Worm (Caenorhabditis elegans) whole organism, L4/young adult: Measurements from ENCODE around the gene Y43F8C.23.
"Not testable (repeated sequence)": the region's sequence is repeated elsewhere in the genome, so short reads cannot be mapped to it uniquely, and the experiment has no call there.

Experiments
- W03F9.2 ChIP-seq: fragments of 150-350 bp; optimal IDR thresholded peaks from 2 replicates; lab custom pipeline; 2014; ENCODE audit warnings: missing biosample characterization, missing genetic modification characterization
- dao-5 ChIP-seq: sonication (generic microtip); optimal IDR thresholded peaks from 2 replicates; lab custom pipeline; 2016; ENCODE audit warnings: missing genotype, missing genetic modification characterization, moderate library complexity, missing compliant biosample characterization
- him-1 ChIP-seq: sonication (generic microtip); optimal IDR thresholded peaks from 2 replicates; lab custom pipeline; 2016; ENCODE audit warnings: missing genotype, missing genetic modification reagents, missing genetic modification characterization, missing compliant biosample characterization

The Y43F8C.23 gene

DNA sequence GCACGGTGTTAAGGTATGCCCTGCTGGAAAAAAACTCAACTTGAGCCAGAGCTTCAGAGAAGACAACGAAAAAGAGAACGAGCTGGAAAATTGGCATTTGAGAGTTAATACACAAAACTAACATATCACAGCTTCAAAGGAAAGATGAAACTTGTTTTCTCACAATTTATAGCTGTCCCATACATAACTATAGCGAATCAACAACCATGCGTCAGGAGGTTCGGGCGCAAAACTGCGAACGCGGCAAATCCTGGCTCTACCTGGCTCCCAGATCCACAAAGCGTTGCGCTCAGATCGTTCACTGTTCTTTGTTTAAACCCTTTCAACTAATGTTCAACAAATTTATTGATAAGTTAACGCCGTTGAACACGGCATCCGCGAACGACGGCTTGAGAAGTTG is at the start of gene Y43F8C.23:
Gene Y43F8C.23 (minus strand): TSS at position 101 of the 400 bp plus-strand sequence.
- TF ChIP-seq him-1 (tag; lab: Kevin White, UChicago); W03F9.2; dao-5 (tag; lab: Kevin White, UChicago): not testable (repeated sequence)

DNA sequence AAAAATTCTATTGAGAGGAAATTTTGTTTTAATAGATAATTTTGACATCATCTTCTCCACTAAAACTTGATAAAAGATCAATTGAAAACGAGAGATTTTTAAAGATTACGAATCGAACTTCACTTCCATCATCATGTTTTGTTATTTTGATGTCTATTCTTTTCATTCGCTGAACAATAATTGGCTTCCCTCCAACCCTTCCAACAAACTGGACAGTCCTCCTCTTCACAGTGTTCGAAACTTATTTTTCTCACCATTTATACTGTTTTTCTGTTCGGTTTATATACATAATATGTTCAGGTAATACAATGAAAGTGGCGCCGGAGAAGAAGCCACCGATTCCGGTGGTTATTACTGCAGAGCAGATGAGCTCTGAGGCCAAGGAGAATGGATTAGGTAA is 49.2 kb upstream of the Y43F8C.23 start, which contains the start of gene M162.5:
Gene M162.5 (plus strand): TSS at position 301 of the 400 bp plus-strand sequence.
- TF ChIP-seq W03F9.2: no peak
- TF ChIP-seq him-1 (tag; lab: Kevin White, UChicago): no peak
- TF ChIP-seq dao-5 (tag; lab: Kevin White, UChicago): no peak

DNA sequence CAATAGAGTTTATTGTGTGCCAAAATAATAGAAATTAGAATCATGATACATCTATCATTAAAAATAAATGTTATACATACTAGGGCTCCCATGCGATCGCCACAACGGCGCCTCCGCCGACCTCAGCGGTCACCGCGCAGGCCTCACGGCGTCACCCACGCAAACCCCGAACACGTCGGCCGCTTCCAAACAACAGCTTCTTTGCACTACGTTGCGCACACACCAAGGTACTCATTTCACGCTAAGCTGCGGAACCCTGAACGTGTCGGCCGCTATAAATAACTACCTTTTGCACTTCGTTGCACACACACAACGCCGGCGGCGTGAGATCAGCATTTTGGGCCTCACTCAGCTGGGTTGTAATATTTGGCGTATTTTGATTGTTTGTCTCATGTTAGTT is 47.7 kb upstream of the Y43F8C.23 start:
- TF ChIP-seq W03F9.2: no peak
- TF ChIP-seq him-1 (tag; lab: Kevin White, UChicago): no peak
- no peak for TF ChIP-seq dao-5 (tag; lab: Kevin White, UChicago)

DNA sequence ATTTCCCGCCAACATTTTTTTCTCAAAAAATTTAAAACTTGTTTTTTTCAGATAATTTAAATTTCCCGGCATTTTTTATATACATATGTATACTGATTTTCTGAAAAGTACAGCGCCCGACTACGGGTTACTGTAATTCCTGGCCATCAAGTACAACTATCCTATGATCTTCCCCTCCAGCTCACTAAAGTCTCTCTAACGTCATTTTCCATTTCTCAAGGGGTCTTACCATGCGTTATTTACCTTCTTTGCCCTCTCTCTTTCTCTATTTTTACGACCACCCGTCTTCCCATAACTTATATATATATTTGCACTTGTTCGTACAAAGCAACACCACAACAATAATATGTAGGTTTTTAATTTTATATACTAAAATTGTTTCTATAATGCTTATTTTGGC is 44.7 kb upstream of the Y43F8C.23 start, which contains the start of gene W04E12.9:
Gene W04E12.9 (plus strand): TSS at position 301 of the 400 bp plus-strand sequence.
- TF ChIP-seq him-1 (tag; lab: Kevin White, UChicago) (no peak), dao-5 (tag; lab: Kevin White, UChicago) (no peak), W03F9.2 (no peak)

DNA sequence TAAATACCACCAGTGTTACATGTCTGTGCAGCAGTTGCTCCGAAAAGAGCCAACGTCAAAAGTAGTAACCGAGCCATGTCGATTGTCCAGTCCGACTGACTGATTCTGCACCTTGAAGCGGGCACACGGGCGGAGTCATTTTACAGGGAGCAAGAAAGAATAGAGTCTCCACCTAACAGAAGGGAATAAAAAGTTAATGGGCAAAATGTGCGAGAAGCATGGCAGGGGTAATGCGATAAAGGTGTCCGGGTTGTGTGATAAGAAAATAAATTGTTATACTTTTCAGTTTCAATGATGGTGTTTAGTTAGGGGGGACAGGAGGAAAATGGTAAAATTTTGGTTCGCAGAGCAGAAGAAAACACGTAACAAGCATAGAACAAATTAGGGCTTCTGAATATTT is 43.7 kb upstream of the Y43F8C.23 start, which contains the start of gene clec-50:
Gene clec-50 (minus strand): TSS at position 109 of the 400 bp plus-strand sequence.
- TF ChIP-seq dao-5 (tag; lab: Kevin White, UChicago) (no peak), W03F9.2 (no peak), him-1 (tag; lab: Kevin White, UChicago) (no peak)

DNA sequence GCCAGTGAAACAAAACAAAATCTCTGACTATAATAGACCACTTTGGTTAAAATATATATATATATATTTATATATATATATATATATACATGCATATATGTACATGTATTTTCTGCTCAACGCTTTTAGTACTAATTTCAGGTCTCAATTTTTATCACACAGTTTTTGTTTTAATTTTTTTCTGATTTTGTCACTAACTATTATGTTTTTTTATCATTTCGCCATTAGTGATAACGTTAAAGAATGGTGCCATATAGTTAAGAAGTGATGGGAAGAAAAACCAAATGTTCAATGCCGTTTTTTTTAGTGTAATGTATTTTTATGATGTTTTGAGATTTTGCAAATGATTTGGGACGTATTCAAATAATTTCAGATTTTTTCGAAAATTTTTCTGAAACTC is 42.8 kb upstream of the Y43F8C.23 start:
- TF ChIP-seq dao-5 (tag; lab: Kevin White, UChicago): no peak
- no peak for TF ChIP-seq W03F9.2
- no peak for TF ChIP-seq him-1 (tag; lab: Kevin White, UChicago)

DNA sequence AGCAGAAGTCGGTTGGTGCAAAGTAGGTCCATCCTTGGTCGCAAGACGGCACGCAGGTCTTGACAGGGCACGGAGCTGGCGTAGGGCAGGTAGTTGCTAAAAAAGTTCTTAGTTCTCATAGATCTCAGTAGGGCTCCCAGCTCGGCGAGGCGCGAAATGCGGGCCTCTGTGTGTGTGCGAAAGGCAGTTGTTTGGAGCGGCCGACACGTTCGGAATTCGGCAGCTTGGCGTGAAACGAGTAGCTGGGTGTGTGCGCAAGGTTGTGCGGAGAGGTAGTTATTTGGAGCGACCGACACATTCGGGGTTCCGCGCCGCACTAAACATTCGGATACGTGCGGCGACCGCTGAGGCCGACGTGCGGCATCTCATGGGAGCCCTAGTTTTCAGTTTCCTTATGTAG is 41.3 kb upstream of the Y43F8C.23 start:
- TF ChIP-seq him-1 (tag; lab: Kevin White, UChicago) (no peak), W03F9.2 (no peak), dao-5 (tag; lab: Kevin White, UChicago) (no peak)

DNA sequence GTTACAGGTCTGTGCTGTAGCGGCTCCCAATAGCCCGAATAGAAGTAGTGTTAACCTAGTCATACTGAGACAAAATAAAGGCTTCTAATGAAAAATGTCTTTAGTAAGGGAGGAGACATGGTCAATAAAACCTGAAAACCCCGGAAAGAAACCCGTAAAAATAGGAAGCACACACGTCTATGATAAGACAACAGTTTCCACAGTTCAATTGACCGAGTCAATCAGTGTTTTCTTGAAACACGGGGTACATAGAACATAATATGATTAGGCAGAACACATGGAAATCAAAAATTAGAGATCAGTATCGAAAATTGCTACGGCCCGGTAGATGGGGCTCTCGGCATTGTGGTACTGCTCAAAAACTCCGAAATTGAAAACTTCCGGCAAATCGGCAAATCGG is 39.6 kb upstream of the Y43F8C.23 start, which contains the start of gene clec-49:
Gene clec-49 (minus strand): TSS at position 103 of the 400 bp plus-strand sequence.
- TF ChIP-seq dao-5 (tag; lab: Kevin White, UChicago) (no peak), W03F9.2 (no peak), him-1 (tag; lab: Kevin White, UChicago) (no peak)

DNA sequence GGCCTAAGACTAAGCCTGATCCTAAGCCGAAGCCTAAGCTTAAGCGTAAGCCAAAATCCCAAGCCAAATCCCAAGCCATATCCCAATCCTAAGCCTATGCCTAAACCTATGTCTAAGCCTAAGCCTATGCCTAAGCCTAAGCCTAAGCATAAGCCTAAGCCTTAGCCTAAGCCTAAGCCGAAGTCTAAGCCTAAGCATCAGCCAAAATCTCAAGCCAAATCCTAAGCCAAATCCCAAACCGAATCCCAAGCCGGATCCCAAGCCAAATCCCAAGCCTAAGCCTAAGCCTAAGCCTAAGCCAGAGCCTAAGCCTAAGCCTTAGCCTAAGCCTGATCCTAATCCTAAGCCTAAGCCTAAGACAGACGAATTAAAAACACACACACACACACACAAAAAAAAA is 35.6 kb upstream of the Y43F8C.23 start:
- no peak for TF ChIP-seq dao-5 (tag; lab: Kevin White, UChicago)
- TF ChIP-seq W03F9.2: no peak
- no peak for TF ChIP-seq him-1 (tag; lab: Kevin White, UChicago)

DNA sequence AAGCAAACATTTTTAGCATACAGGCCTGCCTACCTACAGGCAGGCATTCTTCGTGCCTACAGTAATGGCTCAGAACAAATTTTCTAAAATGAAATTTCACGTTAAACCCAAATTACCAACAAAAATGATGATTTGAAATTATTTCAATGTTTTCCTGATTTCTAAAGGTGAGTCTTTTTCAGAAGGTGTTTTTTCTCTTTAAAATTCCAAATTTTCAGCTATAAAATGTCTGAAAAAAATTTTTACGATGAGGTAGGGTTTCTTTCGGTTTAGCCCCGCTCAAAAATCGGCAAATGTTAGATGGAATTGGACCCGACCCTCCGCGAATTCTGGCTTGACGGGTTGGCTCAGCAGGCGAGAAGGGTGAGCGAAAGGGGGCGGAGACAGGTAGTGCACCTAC is 34.3 kb upstream of the Y43F8C.23 start, which contains the start of gene W04E12.5:
Gene W04E12.5 (plus strand): TSS at position 301 of the 400 bp plus-strand sequence.
- TF ChIP-seq W03F9.2: no peak
- TF ChIP-seq him-1 (tag; lab: Kevin White, UChicago): no peak
- TF ChIP-seq dao-5 (tag; lab: Kevin White, UChicago): no peak

DNA sequence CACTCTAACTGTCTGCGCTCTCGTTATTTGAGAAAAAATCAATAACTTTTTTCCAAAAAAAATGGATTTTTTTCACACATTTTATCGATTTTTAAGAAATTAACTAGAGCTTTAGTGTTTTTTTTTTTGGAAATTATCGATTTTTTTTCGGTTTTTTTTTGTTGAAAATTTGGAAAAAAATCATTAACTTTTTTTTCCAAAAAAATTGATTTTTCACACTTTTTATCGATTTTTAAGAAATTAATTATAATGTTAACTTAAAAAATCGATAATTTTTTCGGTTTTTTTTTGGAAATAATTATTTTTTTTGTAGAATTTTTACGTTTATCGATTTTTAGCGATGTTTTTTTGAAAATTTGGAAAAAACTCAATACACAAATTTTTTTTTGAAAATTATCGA is 32.7 kb upstream of the Y43F8C.23 start:
- TF ChIP-seq dao-5 (tag; lab: Kevin White, UChicago) (no peak), him-1 (tag; lab: Kevin White, UChicago) (no peak), W03F9.2 (no peak)

DNA sequence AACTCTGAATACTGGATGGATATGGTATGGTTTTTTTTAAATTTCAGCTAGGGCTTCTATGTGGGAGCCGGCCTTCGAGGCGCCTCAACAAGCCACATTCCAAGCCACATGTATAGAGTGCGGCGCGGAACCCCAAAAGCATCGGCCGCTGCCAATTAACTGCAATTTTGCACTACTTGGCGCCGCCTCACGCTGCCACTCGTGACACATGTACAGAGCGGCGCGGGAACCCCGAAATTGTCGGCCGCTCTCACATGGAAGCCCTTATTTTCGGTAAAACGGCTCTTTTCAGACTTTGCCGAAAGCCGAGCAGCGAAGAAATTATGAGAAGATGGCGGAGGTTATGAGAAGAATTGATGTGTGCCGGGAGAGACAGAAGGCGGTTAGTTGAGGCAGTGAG is 32.2 kb upstream of the Y43F8C.23 start:
- no peak for TF ChIP-seq W03F9.2
- no peak for TF ChIP-seq dao-5 (tag; lab: Kevin White, UChicago)
- no peak for TF ChIP-seq him-1 (tag; lab: Kevin White, UChicago)

DNA sequence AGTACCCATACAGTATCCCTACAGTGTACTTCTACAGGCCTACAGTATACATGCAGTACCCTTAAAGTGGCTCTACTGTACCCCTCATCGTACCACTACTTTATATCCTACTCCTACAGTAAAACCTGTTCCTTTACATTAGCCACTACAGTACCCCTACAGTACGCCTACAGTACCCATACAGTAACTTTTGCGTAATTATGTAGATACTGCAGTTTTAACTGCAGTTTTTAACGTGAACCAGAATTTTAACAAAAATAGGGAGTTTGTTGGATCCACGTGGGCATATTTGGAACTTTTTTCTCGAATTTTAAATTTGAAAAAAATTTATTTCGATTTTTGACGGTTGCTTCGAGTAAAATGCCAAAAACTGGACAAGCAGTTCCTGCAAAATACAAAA is 31.8 kb upstream of the Y43F8C.23 start, which contains the start of gene W04E12.4:
Gene W04E12.4 (plus strand): TSS at position 301 of the 400 bp plus-strand sequence.
- TF ChIP-seq W03F9.2 (no peak), him-1 (tag; lab: Kevin White, UChicago) (no peak)

DNA sequence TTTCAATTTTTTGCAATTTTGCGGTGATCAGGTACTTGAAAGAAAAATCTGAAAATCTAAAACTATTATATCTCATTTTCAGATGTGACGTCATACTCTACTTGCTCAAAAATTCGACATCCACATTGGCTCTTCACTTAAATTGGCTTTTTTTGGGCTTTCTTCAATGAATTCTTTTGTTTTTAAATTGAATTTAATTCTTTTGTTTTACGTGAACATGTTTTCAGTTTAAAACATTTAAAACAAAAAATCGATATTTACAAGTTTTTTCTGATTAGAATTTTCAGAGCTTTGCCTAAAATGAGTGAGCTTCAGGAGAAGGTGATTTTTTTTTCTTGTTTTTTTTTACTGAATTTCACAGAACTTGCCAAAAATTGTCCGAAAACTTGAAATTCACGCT is 30.1 kb upstream of the Y43F8C.23 start, which contains the start of gene W04E12.3:
Gene W04E12.3 (plus strand): TSS at position 301 of the 400 bp plus-strand sequence.
- TF ChIP-seq him-1 (tag; lab: Kevin White, UChicago) (no peak), dao-5 (tag; lab: Kevin White, UChicago) (no peak), W03F9.2 (no peak)

DNA sequence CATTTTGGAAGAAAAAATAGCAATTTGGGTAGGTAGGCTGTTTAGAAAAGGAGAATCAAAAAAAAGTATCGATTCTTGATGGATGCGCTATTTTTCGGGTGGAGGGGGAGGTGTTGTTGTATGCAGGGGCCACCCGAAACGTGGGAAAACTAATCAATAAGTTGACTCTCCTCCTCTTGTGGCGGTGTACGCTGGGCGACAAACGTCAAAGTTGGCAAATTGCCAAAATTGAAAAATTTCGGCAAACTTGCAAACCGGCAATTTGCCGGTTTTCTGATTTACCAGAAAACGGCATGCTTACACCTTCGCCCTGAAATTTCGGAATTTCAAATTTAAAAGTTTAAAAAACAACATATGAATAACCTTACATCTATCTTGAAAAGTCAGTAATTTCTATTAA is 29.5 kb upstream of the Y43F8C.23 start, which contains the start of gene W04E12.2:
Gene W04E12.2 (minus strand): TSS at position 101 of the 400 bp plus-strand sequence.
- no peak for TF ChIP-seq him-1 (tag; lab: Kevin White, UChicago)
- no peak for TF ChIP-seq W03F9.2
- no peak for TF ChIP-seq dao-5 (tag; lab: Kevin White, UChicago)
